Fruit fly (Drosophila melanogaster): ENCODE measurements around the gene CG14929.

Gene CG14929

DNA sequence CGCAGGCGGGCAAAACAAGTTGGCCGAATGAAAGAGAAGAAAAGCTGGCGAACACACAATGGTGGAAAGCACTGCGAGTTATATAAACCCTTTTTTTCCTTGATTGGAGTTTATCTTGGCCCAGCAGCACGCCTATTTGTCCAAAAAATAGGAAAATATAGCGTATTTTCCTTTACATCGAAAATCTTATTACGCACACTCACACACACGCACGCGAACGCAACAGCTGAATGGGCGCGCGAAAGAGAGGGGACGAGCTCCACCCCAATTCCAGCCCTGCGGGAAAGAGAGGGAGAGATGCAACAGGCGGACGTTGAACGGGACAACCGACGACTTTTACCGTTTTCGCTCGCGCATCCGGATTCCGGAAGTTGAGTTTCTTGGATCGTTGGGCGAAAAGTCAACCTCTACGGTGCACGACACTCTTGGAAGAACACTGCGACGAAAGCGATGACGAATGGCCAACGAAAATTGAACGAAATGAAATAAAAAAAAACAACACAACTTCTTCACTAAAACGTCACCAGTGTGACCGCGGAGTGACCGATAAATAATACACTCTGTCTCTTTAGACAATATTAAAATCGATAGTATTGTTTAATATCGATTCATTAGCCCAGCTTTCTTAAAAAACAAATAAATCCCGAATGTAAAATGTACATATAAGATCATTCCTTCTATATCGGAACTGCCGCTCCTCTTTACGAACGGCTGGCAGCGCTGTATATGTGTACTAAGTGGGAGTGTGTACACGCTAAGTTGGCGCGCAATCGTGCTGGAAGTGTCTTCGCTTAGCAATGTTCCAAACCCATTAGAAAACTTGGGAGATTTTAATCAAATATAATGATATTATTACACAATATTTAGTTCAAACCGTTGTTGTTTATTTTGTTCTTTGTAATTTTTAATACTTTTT is 2.8 kb upstream of the CG14929 start, which contains the start of the genes Dlg5 and CG4970:
Dlg5 (minus strand) TSS at position 556 of the 916 bp plus-strand sequence.
CG4970 (plus strand) TSS at position 866 of the 916 bp plus-strand sequence.
- TF ChIP-seq insv (optimal IDR thresholded peaks at IDR 0.05) (no peak), psq (optimal IDR thresholded peaks at IDR 0.05) (no peak), Sin3A (optimal IDR thresholded peaks at IDR 0.05) (no peak), h (optimal IDR thresholded peaks at IDR 0.05) (no peak), ttk (optimal IDR thresholded peaks at IDR 0.05) (no peak), Myc (optimal IDR thresholded peaks at IDR 0.05) (no peak)

DNA sequence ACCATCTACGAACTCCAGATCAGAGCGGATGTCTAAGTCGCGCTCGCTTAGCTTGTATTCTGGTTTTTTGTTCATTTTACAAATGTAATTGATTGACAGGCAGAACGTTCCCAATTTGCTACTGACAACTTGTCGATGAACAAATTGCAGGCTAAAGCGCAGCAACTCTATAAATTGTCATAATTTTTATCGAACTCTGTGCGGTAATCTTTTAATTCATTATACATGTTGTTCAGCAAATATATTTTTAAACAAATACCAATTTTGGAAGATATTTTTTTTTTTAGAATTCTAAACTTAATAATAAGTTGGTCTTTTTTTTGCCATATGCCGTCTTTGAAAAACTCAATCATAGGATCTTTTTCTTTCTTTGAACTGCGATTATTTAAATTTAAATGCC is 1.6 kb downstream of the CG14929 start, which contains the start of gene CG14930:
CG14930 (minus strand) TSS at position 101 of the 400 bp plus-strand sequence.
- TF ChIP-seq psq (optimal IDR thresholded peaks at IDR 0.05) (no peak), h (optimal IDR thresholded peaks at IDR 0.05) (no peak), Sin3A (optimal IDR thresholded peaks at IDR 0.05) (no peak), insv (optimal IDR thresholded peaks at IDR 0.05) (no peak), ttk (optimal IDR thresholded peaks at IDR 0.05) (no peak), Myc (optimal IDR thresholded peaks at IDR 0.05) (no peak)

- no peak for TF ChIP-seq ttk (optimal IDR thresholded peaks at IDR 0.05)
- no peak for TF ChIP-seq Myc (optimal IDR thresholded peaks at IDR 0.05)
- TF ChIP-seq h (optimal IDR thresholded peaks at IDR 0.05): no peak
- TF ChIP-seq insv (optimal IDR thresholded peaks at IDR 0.05): no peak
- no peak for TF ChIP-seq psq (optimal IDR thresholded peaks at IDR 0.05)
Measured at dm6 chr2L:11522676-11523075, 3.0 kb downstream of the CG14929 start, which contains the start of gene CG43153. TSS of gene CG43153 (minus strand) at chr2L:11522776.

- TF ChIP-seq psq (optimal IDR thresholded peaks at IDR 0.05) (no peak), h (optimal IDR thresholded peaks at IDR 0.05) (no peak), ttk (optimal IDR thresholded peaks at IDR 0.05) (no peak), Myc (optimal IDR thresholded peaks at IDR 0.05) (no peak), Sin3A (optimal IDR thresholded peaks at IDR 0.05) (no peak), insv (optimal IDR thresholded peaks at IDR 0.05) (no peak)
Measured at dm6 chr2L:11528129-11528589, 8.5 kb downstream of the CG14929 start, which contains the start of gene CG31705. TSS of gene CG31705 (minus strand) at chr2L:11528205.

DNA sequence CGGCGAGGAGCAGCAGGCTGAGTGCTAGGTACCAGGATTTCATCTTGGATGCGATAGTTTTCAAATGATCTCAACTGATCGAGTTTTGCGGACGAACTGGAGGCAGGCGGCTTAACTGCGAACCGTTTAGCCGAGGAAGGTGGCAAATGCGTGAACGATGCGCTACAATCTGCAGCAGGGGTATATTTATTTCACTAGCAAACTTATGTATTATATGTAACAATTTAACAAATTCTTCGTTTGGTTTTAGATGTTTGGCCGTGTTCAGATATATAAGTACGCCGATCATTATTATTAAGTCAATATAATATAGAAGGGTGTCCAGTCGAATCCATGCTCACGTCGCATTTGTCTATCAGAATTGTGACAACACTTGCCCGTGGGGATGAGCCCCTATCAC is 11.3 kb downstream of the CG14929 start, which contains the start of gene CG31706:
CG31706 (minus strand) TSS at position 101 of the 400 bp plus-strand sequence.
- no peak for TF ChIP-seq insv (optimal IDR thresholded peaks at IDR 0.05)

- TF ChIP-seq h (optimal IDR thresholded peaks at IDR 0.05) (no peak), Sin3A (optimal IDR thresholded peaks at IDR 0.05) (no peak), insv (optimal IDR thresholded peaks at IDR 0.05) (no peak), Myc (optimal IDR thresholded peaks at IDR 0.05) (no peak), ttk (optimal IDR thresholded peaks at IDR 0.05) (no peak), psq (optimal IDR thresholded peaks at IDR 0.05) (no peak)
Measured at dm6 chr2L:11531520-11531919, 11.9 kb downstream of the CG14929 start, which contains the start of gene CG34162. TSS of gene CG34162 (plus strand) at chr2L:11531820.

DNA sequence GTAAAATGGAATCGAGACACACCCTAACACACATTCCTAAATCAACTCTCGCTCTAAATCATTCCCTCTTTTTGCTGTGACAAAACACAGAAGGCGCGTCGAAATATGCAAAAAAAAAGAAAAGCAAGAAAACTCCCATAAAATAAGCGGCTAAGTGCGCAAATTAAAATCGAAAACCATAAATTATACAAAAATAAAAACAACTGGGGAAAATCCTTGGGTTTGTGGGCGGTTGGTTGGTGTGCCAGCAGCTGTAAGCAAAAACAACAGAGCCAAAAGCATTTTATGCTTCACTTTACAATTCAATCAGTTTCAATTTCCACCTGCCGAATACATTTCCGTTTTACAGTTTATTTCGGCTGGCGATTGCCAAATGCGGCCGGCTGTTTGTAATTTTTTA is 16.2 kb downstream of the CG14929 start, which contains the start of gene CG43438:
CG43438 (plus strand) TSS at position 301 of the 400 bp plus-strand sequence.
- TF ChIP-seq psq (optimal IDR thresholded peaks at IDR 0.05) (no peak), h (optimal IDR thresholded peaks at IDR 0.05) (no peak), Myc (optimal IDR thresholded peaks at IDR 0.05) (no peak), insv (optimal IDR thresholded peaks at IDR 0.05) (no peak), ttk (optimal IDR thresholded peaks at IDR 0.05) (no peak), Sin3A (optimal IDR thresholded peaks at IDR 0.05) (no peak)

DNA sequence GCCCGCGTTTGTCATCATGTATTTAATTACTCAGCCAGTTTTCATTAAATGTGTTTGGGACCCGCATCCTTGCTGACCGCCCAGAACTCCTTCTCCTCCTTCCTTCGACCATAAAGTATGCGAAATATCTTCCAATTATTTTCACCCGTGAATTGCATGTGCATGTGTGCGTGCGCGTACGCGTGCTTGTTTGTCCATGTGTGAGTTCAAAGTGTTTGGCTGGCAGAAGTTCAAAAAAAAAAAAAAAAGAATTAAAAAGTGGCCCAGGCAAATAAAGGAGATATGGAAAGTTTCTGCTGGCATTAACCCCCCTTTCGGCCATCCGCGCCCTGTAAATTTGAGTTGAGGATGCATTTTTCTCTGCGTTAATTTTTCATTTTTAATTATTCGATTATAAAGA is 34.2 kb downstream of the CG14929 start:
- TF ChIP-seq Sin3A (optimal IDR thresholded peaks at IDR 0.05) (no peak), ttk (optimal IDR thresholded peaks at IDR 0.05) (no peak), Myc (optimal IDR thresholded peaks at IDR 0.05) (no peak), insv (optimal IDR thresholded peaks at IDR 0.05) (no peak), h (optimal IDR thresholded peaks at IDR 0.05) (no peak), psq (optimal IDR thresholded peaks at IDR 0.05) (no peak)
